Worm (Caenorhabditis elegans): ENCODE measurements around the gene F38A6.5.

DNA sequence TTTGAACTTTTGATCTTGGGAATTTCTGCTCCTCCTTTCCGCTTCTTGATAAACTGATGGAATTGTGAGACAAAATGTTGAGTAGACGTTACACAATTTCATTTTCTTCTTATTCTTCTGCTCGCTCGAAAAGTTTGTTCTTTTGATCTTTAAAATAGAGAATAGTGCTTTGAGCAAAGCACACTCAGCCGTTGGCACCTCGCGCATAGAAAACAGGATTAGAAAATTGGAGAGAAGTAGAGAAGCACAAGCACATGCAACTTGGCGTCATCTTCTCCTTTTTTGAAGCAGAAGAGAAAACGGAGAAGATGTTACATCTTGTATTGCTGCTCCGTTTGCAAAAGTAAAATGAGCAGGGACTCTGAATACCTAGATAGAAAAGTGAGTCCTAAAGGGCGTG is 8.6 kb upstream of the F38A6.5 start:
- TF ChIP-seq hmg-1.1 (GFP tag; IDR thresholded peaks at IDR 0.05): peak; percentile 55; the same call in 1 of the 2 replicates
- peak; percentile 20 to 86 for TF ChIP-seq mdl-1 (tag; optimal IDR thresholded peaks at IDR 0.05)
- peak in 1 of 2 experiments; percentile 52 for TF ChIP-seq unc-62 (GFP tag; optimal IDR thresholded peaks at IDR 0.05 in 1 of 2)
- TF ChIP-seq unc-62 (tag; optimal IDR thresholded peaks at IDR 0.05): no peak
- no peak for TF ChIP-seq lin-15B (tag; optimal IDR thresholded peaks at IDR 0.05)
- TF ChIP-seq nhr-237 (tag; optimal IDR thresholded peaks at IDR 0.05): no peak

Data from whole organism, L4 larva.